Fruit fly (Drosophila melanogaster): ENCODE data around the gene Spase22-23.

dm6 chr3R:24218565-24218964 is 11.3 kb downstream of the Spase22-23 start, which contains the start of gene CG17786:
- TF ChIP-seq CG8119 (GFP tag; IDR thresholded peaks at IDR 0.05): no peak; the same call in 2 of the 3 replicates
- no peak for TF ChIP-seq Gug (GFP tag; IDR thresholded peaks at IDR 0.05)
- no peak for TF ChIP-seq lz (GFP tag; optimal IDR thresholded peaks at IDR 0.05)
- no peak for TF ChIP-seq Lpt (GFP tag; optimal IDR thresholded peaks at IDR 0.05)
- TF ChIP-seq CG31627 (GFP tag; optimal IDR thresholded peaks at IDR 0.05): no peak
